Worm (Caenorhabditis elegans): Measurements from ENCODE around the gene F22H10.3.

F22H10.3 gene

DNA sequence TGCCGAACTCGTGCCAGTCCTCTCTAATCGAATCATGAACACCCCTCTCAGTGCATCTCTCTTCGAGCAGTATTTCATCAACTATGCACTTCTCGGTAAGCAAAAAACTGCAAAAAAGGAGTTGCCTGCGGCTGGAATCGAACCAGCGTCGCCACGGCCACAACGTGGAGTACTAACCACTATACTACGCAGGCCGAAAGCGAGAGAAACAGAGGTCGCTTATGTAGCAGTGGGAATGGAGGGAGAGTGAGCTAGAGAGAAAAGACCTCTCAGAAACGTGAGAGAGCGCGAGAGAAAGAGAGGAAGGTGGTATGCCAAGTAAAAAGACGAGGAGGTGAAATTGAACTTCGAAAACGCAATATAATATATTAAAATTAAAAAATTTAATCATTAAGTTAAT lies 42.8 kb downstream of the F22H10.3 start:
- TF ChIP-seq unc-62 (GFP tag; optimal IDR thresholded peaks at IDR 0.05): no peak

DNA sequence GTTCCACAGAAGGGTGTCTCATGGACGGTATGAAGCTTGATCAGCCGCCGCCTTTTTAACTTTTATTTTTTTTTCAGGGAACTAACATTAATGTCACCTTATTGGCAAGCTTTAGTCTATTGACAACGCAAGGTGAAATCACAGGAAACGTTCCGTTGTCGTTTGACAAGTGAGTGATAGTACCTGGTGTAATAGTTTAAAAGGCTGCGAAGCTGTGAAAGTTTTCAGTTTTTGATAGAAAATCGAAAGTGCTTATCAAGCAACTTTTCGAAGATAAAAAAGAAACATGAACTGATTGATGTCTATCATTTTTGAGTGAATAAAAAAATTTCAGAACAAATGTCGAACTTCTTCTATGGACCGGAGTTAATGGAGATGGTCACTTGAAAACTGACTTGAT lies 43.4 kb downstream of the F22H10.3 start:
- no peak for TF ChIP-seq unc-62 (GFP tag; optimal IDR thresholded peaks at IDR 0.05)

DNA sequence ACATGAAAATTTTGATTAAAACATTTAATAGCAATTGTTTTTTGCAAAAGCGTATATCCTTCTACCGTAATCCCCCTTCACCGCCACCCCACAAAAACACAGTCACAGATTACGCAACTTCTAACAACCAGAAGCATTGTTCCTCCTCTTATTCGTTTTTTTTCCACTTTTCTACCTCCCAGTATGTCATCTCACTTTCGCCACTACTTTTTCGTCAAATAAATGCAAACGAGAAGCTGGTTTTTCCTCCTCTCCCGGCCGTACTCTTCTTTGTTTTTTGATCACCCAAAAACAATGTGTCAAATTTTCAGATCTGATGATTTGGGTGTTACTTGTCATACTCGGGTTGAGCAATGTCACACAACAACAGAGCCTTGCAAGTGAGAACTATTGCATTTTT lies 44.5 kb downstream of the F22H10.3 start, which contains the start of gene C06G1.1:
C06G1.1 (plus strand) TSS at position 301 of the 400 bp plus-strand sequence.
- TF ChIP-seq unc-62 (GFP tag; optimal IDR thresholded peaks at IDR 0.05): no peak

DNA sequence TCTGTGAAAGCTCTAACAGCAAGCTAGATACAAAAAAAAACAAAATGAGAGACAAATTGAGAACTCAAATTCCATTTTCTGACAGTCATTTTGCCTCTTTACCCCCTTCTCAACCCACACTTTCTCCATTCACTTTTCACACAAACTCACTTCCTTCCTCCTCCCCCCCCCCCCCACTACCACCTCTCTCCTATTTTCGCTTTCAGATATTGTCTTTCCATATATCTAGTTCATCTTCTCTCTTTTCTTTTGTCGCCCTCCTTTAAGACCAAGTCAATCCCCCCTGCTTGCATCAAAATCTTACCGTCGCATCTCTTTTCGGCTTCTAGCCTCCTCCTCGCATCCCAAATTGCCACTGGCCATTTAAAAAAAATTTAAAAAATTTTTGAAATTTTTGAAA lies 45.7 kb downstream of the F22H10.3 start:
- TF ChIP-seq unc-62 (GFP tag; optimal IDR thresholded peaks at IDR 0.05): no peak

DNA sequence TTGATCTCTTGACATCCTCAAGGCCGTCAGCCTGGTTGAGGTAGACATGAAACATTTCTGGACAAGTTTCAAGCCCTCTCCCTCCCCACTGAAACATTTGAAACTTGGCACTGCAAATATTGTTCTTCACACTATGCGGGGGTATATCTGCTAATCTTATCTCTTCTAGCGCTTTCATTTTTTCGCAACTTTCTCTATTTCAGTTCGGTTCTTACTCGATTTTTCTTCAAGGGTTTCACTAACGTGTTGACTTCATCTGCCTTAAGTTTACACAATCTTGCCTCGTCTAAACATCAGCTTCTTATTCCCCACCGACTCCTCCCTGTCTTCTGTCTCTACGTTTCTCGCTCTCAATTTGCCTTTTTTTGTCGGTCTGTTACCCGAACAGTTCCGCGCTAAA lies 47.7 kb downstream of the F22H10.3 start:
- TF ChIP-seq unc-62 (GFP tag; optimal IDR thresholded peaks at IDR 0.05): no peak

DNA sequence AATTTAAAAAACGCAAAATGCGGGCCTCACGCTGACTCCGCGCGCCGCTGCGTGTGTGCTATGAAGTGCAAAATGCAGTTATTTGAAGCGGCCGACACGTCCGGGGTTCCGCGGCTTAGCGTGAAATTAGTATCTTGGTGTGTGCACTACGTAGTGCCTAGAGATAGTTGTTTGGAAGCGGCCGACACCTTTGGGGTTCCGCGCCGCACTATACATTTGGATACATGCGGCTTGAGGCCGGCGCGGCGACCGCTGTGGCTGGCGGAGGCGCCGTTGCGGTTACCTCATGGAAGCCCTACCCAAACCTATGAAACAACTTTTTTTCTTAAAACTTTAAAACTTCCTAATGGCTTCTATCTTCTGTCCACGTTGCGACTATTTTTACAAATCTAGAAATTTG lies 48.3 kb downstream of the F22H10.3 start:
- TF ChIP-seq unc-62 (GFP tag; optimal IDR thresholded peaks at IDR 0.05): no peak
